Worm (Caenorhabditis elegans) whole organism, late embryonic: ENCODE measurements around the gene F55A11.11.

ENCODE experiments used
- C08G9.2 ChIP-seq: sonication (generic microtip); optimal IDR thresholded peaks from 2 replicates; lab custom pipeline; 2016; ENCODE audit warnings: mild to moderate bottlenecking, missing genetic modification characterization, moderate library complexity, missing compliant biosample characterization
- C38D4.7 ChIP-seq: fragments of 200-800 bp; sonication (Bioruptor generic); optimal IDR thresholded peaks from 2 replicates; lab custom pipeline; 2018; ENCODE audit warnings: mild to moderate bottlenecking, missing genetic modification characterization, moderate library complexity, missing compliant biosample characterization
- K02D7.2 ChIP-seq: sonication (generic microtip); optimal IDR thresholded peaks from 2 replicates; lab custom pipeline; 2017; ENCODE audit warnings: mild to moderate bottlenecking, missing genetic modification characterization, missing compliant biosample characterization
- K09A11.1 ChIP-seq: sonication (generic microtip); optimal IDR thresholded peaks from 2 replicates; lab custom pipeline; 2017; ENCODE audit warnings: antibody characterized with exemption, mild to moderate bottlenecking, missing genetic modification characterization, missing compliant biosample characterization; ENCODE audit not compliant: insufficient read depth
- Y22D7AL.16 ChIP-seq: sonication (generic microtip); optimal IDR thresholded peaks from 2 replicates; lab custom pipeline; 2016; ENCODE audit warnings: missing genetic modification characterization, missing compliant biosample characterization
- ceh-18 ChIP-seq: sonication (generic microtip); optimal IDR thresholded peaks from 2 replicates; lab custom pipeline; 2016; ENCODE audit warnings: missing genetic modification characterization, missing compliant biosample characterization
- ceh-19 ChIP-seq: fragments of 200-800 bp; sonication (Bioruptor generic); optimal IDR thresholded peaks from 2 replicates; lab custom pipeline; 2018; ENCODE audit warnings: mild to moderate bottlenecking, missing genetic modification characterization, missing compliant biosample characterization
- ceh-31 ChIP-seq: sonication (generic microtip); optimal IDR thresholded peaks from 2 replicates; lab custom pipeline; 2016; ENCODE audit warnings: missing genetic modification characterization, missing compliant biosample characterization
- ceh-45 ChIP-seq: fragments of 200-800 bp; sonication (Bioruptor generic); IDR thresholded peaks from 2 replicates; pipeline ENCODE4 v1.3.6; 2022; ENCODE audit warnings: missing genetic modification reagents, missing genetic modification characterization, missing compliant biosample characterization
- ceh-48 ChIP-seq: sonication (generic microtip); optimal IDR thresholded peaks from 2 replicates; lab custom pipeline; 2016; ENCODE audit warnings: missing genetic modification characterization, inconsistent platforms, missing compliant biosample characterization
- ceh-9 ChIP-seq: sonication (generic microtip); optimal IDR thresholded peaks from 2 replicates; lab custom pipeline; 2016; ENCODE audit warnings: mild to moderate bottlenecking, missing genetic modification characterization, inconsistent platforms, missing compliant biosample characterization
- che-1 ChIP-seq: sonication (generic microtip); optimal IDR thresholded peaks from 2 replicates; lab custom pipeline; 2016; ENCODE audit warnings: mild to moderate bottlenecking, missing genetic modification characterization, missing compliant biosample characterization
- elt-2 ChIP-seq: sonication (generic microtip); optimal IDR thresholded peaks from 2 replicates; lab custom pipeline; 2016; ENCODE audit warnings: missing genetic modification reagents, missing genetic modification characterization, missing compliant biosample characterization
- elt-4 ChIP-seq: sonication (generic microtip); optimal IDR thresholded peaks from 2 replicates; lab custom pipeline; 2016; ENCODE audit warnings: missing genetic modification characterization, missing compliant biosample characterization
- ets-4 ChIP-seq: sonication (generic microtip); optimal IDR thresholded peaks from 2 replicates; lab custom pipeline; 2016; ENCODE audit warnings: missing genetic modification characterization, missing compliant biosample characterization
- eyg-1 ChIP-seq: sonication (generic microtip); optimal IDR thresholded peaks from 2 replicates; lab custom pipeline; 2016; ENCODE audit warnings: missing genotype, missing genetic modification characterization, missing compliant biosample characterization
- fax-1 ChIP-seq: sonication (generic microtip); optimal IDR thresholded peaks from 2 replicates; lab custom pipeline; 2016; ENCODE audit warnings: missing genotype, missing genetic modification characterization, missing compliant biosample characterization
- fkh-6 ChIP-seq: sonication (generic microtip); optimal IDR thresholded peaks from 2 replicates; lab custom pipeline; 2016; ENCODE audit warnings: missing genetic modification characterization, missing compliant biosample characterization
- gmeb-2 ChIP-seq: sonication (generic microtip); optimal IDR thresholded peaks from 2 replicates; lab custom pipeline; 2016; ENCODE audit warnings: missing genetic modification characterization, inconsistent platforms, missing compliant biosample characterization
- hlh-15 ChIP-seq: sonication (generic microtip); optimal IDR thresholded peaks from 2 replicates; lab custom pipeline; 2016; ENCODE audit warnings: missing genetic modification characterization, missing compliant biosample characterization
- hlh-30 ChIP-seq: sonication (generic microtip); optimal IDR thresholded peaks from 2 replicates; lab custom pipeline; 2017; ENCODE audit warnings: antibody characterized with exemption, missing genetic modification characterization, missing compliant biosample characterization; ENCODE audit not compliant: insufficient read depth
- hlh-6 ChIP-seq: sonication (generic microtip); optimal IDR thresholded peaks from 2 replicates; lab custom pipeline; 2016; ENCODE audit warnings: missing genotype, missing genetic modification characterization, missing compliant biosample characterization
- lin-11 ChIP-seq: fragments of 200-800 bp; sonication (Bioruptor generic); optimal IDR thresholded peaks from 2 replicates; lab custom pipeline; 2018; ENCODE audit warnings: mild to moderate bottlenecking, missing genetic modification characterization, missing compliant biosample characterization
- nfya-1 ChIP-seq: sonication (generic microtip); optimal IDR thresholded peaks from 2 replicates; lab custom pipeline; 2017; ENCODE audit warnings: missing genetic modification characterization, mild to moderate bottlenecking, missing compliant biosample characterization, antibody characterized with exemption, moderate library complexity
- npax-4 ChIP-seq: sonication (generic microtip); optimal IDR thresholded peaks from 2 replicates; lab custom pipeline; 2016; ENCODE audit warnings: missing genetic modification characterization, missing compliant biosample characterization
- pag-3 ChIP-seq: sonication (generic microtip); optimal IDR thresholded peaks from 2 replicates; lab custom pipeline; 2016; ENCODE audit warnings: missing compliant biosample characterization, missing genetic modification characterization, borderline replicate concordance
- pax-1 ChIP-seq: fragments of 150-350 bp; optimal IDR thresholded peaks from 2 replicates; lab custom pipeline; 2014; ENCODE audit warnings: missing biosample characterization, missing genetic modification characterization
- pha-2 ChIP-seq: sonication (generic microtip); optimal IDR thresholded peaks from 2 replicates; lab custom pipeline; 2017; ENCODE audit warnings: mild to moderate bottlenecking, missing genetic modification characterization, missing compliant biosample characterization
- pha-4 ChIP-seq: fragments of 150-350 bp; optimal IDR thresholded peaks from 2 replicates; lab custom pipeline; 2018; ENCODE audit warnings: missing biosample characterization, missing genetic modification reagents, missing genetic modification characterization
- pqm-1 ChIP-seq: sonication (generic microtip); optimal IDR thresholded peaks from 2 replicates; lab custom pipeline; 2016; ENCODE audit warnings: missing genetic modification characterization, missing compliant biosample characterization
- rnt-1 ChIP-seq: sonication (generic microtip); optimal IDR thresholded peaks from 2 replicates; lab custom pipeline; 2016; ENCODE audit warnings: missing genetic modification characterization, missing compliant biosample characterization
- sox-2 ChIP-seq: fragments of 200-800 bp; sonication (Bioruptor generic); IDR thresholded peaks from 2 replicates; pipeline ENCODE4 v1.3.6; 2022; ENCODE audit warnings: missing genetic modification reagents, missing genetic modification characterization, missing compliant biosample characterization
- sox-4 ChIP-seq: sonication (generic microtip); optimal IDR thresholded peaks from 2 replicates; lab custom pipeline; 2017; ENCODE audit warnings: mild to moderate bottlenecking, missing genetic modification characterization, inconsistent platforms, missing compliant biosample characterization
- tbx-7 ChIP-seq: sonication (generic microtip); optimal IDR thresholded peaks from 2 replicates; lab custom pipeline; 2016; ENCODE audit warnings: missing genotype, missing genetic modification characterization, missing compliant biosample characterization
- ttx-3 ChIP-seq: sonication (generic microtip); optimal IDR thresholded peaks from 2 replicates; lab custom pipeline; 2016; ENCODE audit warnings: missing genetic modification reagents, missing genetic modification characterization, missing compliant biosample characterization
- unc-3 ChIP-seq, 2 experiments: fragments of 200-800 bp in 1 of 2; sonication (Bioruptor generic) in 1 of 2; sonication (generic microtip) in 1 of 2; conservative IDR thresholded peaks in 1 of 2; optimal IDR thresholded peaks in 1 of 2; 2 replicates each; pipeline versions ENCODE4 v1.3.6 to Lab custom; 2016 to 2022; ENCODE audit warnings: missing compliant biosample characterization in 2 of 2, missing genetic modification characterization in 2 of 2, missing genetic modification reagents in 1 of 2
- unc-55 ChIP-seq: sonication (generic microtip); optimal IDR thresholded peaks from 2 replicates; lab custom pipeline; 2017; ENCODE audit warnings: missing biosample characterization, missing genetic modification reagents, missing genetic modification characterization
- unc-86 ChIP-seq: sonication (generic microtip); optimal IDR thresholded peaks from 2 replicates; lab custom pipeline; 2016; ENCODE audit warnings: missing genetic modification characterization, missing compliant biosample characterization

The F55A11.11 gene

DNA sequence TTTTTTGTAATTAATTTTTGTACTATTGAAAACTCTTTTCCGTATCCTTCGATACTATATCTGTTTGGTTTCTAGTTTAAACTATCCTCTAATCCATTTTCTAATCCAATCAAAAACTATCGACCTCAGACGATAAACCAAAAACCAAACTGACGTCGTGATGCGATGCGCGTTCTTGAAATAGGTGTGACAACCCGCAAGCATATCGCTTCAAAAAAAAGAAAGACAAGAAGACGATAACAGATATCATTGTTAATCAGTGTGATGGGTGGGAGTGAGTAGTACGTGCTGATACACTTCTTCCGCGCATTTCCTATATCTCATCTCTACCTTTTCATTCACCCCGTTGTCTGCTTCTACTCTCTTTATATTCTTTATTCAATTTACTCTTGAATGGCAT, 43.1 kb upstream of the F55A11.11 start, which contains the start of gene T04F3.1:
Gene T04F3.1 (plus strand): TSS at position 246 of the 400 bp plus-strand sequence.
- TF ChIP-seq rnt-1 (no peak), pha-4 (tag; lab: Kevin White, UChicago) (no peak), hlh-30 (tag; lab: Kevin White, UChicago) (no peak), npax-4 (tag; lab: Kevin White, UChicago) (no peak), pqm-1 (tag; lab: Kevin White, UChicago) (no peak), elt-2 (tag; lab: Kevin White, UChicago) (no peak), sox-2 (GFP tag; lab: Robert Waterston, UW) (no peak), unc-55 (GFP tag; lab: Kevin White, UChicago) (no peak), ceh-19 (GFP tag; lab: Kevin White, UChicago) (no peak), elt-4 (tag; lab: Kevin White, UChicago) (no peak), fkh-6 (tag; lab: Kevin White, UChicago) (no peak), K02D7.2 (tag; lab: Kevin White, UChicago) (no peak), ceh-31 (tag; lab: Kevin White, UChicago) (no peak), hlh-6 (tag; lab: Kevin White, UChicago) (no peak), Y22D7AL.16 (tag; lab: Kevin White, UChicago) (no peak), K09A11.1 (tag; lab: Kevin White, UChicago) (no peak)

- TF ChIP-seq pax-1 (tag; lab: Kevin White, UChicago) (no peak), pag-3 (tag; lab: Kevin White, UChicago) (no peak), elt-4 (tag; lab: Kevin White, UChicago) (no peak), unc-3 (GFP tag; conservative IDR thresholded peaks at IDR 0.05; lab: Robert Waterston, UW) (no peak), unc-3 (tag; optimal IDR thresholded peaks at IDR 0.05; lab: Kevin White, UChicago) (no peak), nfya-1 (no peak), ceh-31 (tag; lab: Kevin White, UChicago) (no peak), unc-86 (no peak), sox-4 (tag; lab: Kevin White, UChicago) (no peak), hlh-15 (no peak)
These were observed 41.9 kb upstream of the F55A11.11 start for ce11 chrV:11741078-11741477.

- TF ChIP-seq elt-2 (tag; lab: Kevin White, UChicago) (no peak), ttx-3 (tag; lab: Kevin White, UChicago) (no peak), tbx-7 (tag; lab: Kevin White, UChicago) (no peak), ceh-31 (tag; lab: Kevin White, UChicago) (no peak), rnt-1 (no peak), C38D4.7 (GFP tag; lab: Kevin White, UChicago) (no peak), pha-4 (tag; lab: Kevin White, UChicago) (no peak), unc-86 (no peak), che-1 (tag; lab: Kevin White, UChicago) (no peak), C08G9.2 (no peak)
- TF ChIP-seq, all 69 proteins: peak for 0
These were observed 31.5 kb upstream of the F55A11.11 start for ce11 chrV:11751480-11751879.

- TF ChIP-seq eyg-1 (no peak), gmeb-2 (tag; lab: Kevin White, UChicago) (no peak), pha-4 (tag; lab: Kevin White, UChicago) (no peak), ceh-9 (tag; lab: Kevin White, UChicago) (no peak), lin-11 (tag; lab: Kevin White, UChicago) (no peak), elt-2 (tag; lab: Kevin White, UChicago) (no peak), pha-2 (no peak), elt-4 (tag; lab: Kevin White, UChicago) (no peak), ceh-45 (GFP tag; lab: Robert Waterston, UW) (no peak), ceh-18 (tag; lab: Kevin White, UChicago) (no peak), fax-1 (tag; lab: Kevin White, UChicago) (no peak), ceh-48 (tag; lab: Kevin White, UChicago) (no peak), ets-4 (no peak)
These were observed 27.1 kb upstream of the F55A11.11 start for ce11 chrV:11755848-11756247.
